Fruit fly (Drosophila melanogaster) whole organism, adult: Measurements from ENCODE around the gene CG11249.

Source experiments
- Clk ChIP-seq: fragments of 200-800 bp; sonication (Bioruptor generic); optimal IDR thresholded peaks from 2 replicates; lab custom pipeline; 2017; ENCODE audit warnings: missing biosample characterization, missing genetic modification characterization
- Crg-1 ChIP-seq: fragments of 200-800 bp; sonication (Bioruptor generic); optimal IDR thresholded peaks from 2 replicates; lab custom pipeline; 2016; ENCODE audit warnings: missing biosample characterization, missing genetic modification characterization
- Mnt ChIP-seq: fragments of 200-800 bp; sonication (Bioruptor generic); optimal IDR thresholded peaks from 2 replicates; lab custom pipeline; 2016; ENCODE audit warnings: missing biosample characterization, mild to moderate bottlenecking, missing genetic modification characterization
- bab1 ChIP-seq: fragments of 200-800 bp; sonication (Bioruptor generic); optimal IDR thresholded peaks from 3 replicates; lab custom pipeline; 2019; ENCODE audit warnings: missing biosample characterization, mild to moderate bottlenecking, missing genetic modification characterization, moderate library complexity
- cnc ChIP-seq, 2 experiments: fragments of >200 bp; optimal IDR thresholded peaks; 2 replicates each; lab custom pipeline; 2017
- kay ChIP-seq: fragments of 200-800 bp; sonication (Bioruptor generic); peaks from one replicate; lab custom pipeline; 2016; ENCODE audit warnings: missing biosample characterization, missing genetic modification characterization, borderline replicate concordance
- ovo ChIP-seq: fragments of 200-800 bp; sonication (Bioruptor generic); optimal IDR thresholded peaks from 2 replicates; lab custom pipeline; 2016; ENCODE audit warnings: missing biosample characterization, missing genetic modification characterization
- toe ChIP-seq: fragments of 200-800 bp; sonication (Bioruptor generic); optimal IDR thresholded peaks from 2 replicates; lab custom pipeline; 2016; ENCODE audit warnings: missing biosample characterization, missing genetic modification characterization

- TF ChIP-seq bab1 (GFP tag; lab: Kevin White, UChicago) (no peak), ovo (GFP tag; lab: Kevin White, UChicago) (no peak), Crg-1 (GFP tag; lab: Kevin White, UChicago) (no peak), cnc (optimal IDR thresholded peaks at IDR 0.05; lab: Kevin White, UChicago) (no peak), Mnt (GFP tag; lab: Kevin White, UChicago) (no peak), Clk (GFP tag; lab: Kevin White, UChicago) (no peak), kay (GFP tag; lab: Kevin White, UChicago) (no peak), toe (GFP tag; lab: Kevin White, UChicago) (no peak)
These were observed 22.7 kb downstream of the CG11249 start for dm6 chr3L:21694647-21695046.
